Worm (Caenorhabditis elegans): ENCODE results near the gene H13N06.2.

H13N06.2 gene

DNA sequence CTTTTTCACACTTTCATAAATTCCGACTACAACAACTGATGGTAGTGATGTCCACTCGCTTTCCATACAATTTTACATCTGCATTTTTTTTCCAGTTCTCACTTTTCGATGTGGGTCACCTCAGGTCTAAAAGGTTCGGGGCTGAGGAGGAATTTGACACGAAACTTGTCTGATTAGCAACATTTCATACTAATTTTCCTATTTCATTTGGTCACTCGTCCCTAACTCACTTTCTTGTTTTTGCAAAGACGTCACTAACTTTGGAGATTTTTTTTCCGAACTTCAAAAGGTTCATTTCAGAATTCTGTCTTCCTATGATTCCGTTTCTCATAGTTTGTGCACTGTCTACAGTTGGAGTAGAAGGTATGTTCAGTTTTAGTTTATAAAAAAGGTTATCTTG, at the start of gene H13N06.2:
H13N06.2 (plus strand) TSS at position 301 of the 400 bp plus-strand sequence.
- no peak for TF ChIP-seq sptf-1 (tag; optimal IDR thresholded peaks at IDR 0.05)
- TF ChIP-seq mef-2 (tag; optimal IDR thresholded peaks at IDR 0.05) = no peak
- no peak for TF ChIP-seq jun-1 (tag; optimal IDR thresholded peaks at IDR 0.05)
- no peak for TF ChIP-seq lin-13 (GFP tag; optimal IDR thresholded peaks at IDR 0.05)
- no peak for TF ChIP-seq blmp-1 (tag; optimal IDR thresholded peaks at IDR 0.05)
- TF ChIP-seq lin-15B (tag; optimal IDR thresholded peaks at IDR 0.05) = no peak
- TF ChIP-seq sup-37 (GFP tag; optimal IDR thresholded peaks at IDR 0.05) = no peak
- no peak for TF ChIP-seq alr-1 (tag; optimal IDR thresholded peaks at IDR 0.05; ENCODE audit: borderline replicate concordance)
- no peak for TF ChIP-seq unc-86 (tag; optimal IDR thresholded peaks at IDR 0.05)
- TF ChIP-seq elt-2 (tag; optimal IDR thresholded peaks at IDR 0.05) = no peak
- no peak for TF ChIP-seq elt-3 (tag; optimal IDR thresholded peaks at IDR 0.05)
- TF ChIP-seq hlh-4 (tag; optimal IDR thresholded peaks at IDR 0.05) = no peak
- TF ChIP-seq egl-27 (tag; optimal IDR thresholded peaks at IDR 0.05) = no peak
- no peak for TF ChIP-seq unc-98 (GFP tag; IDR thresholded peaks at IDR 0.05)
- TF ChIP-seq nhr-20 (tag; optimal IDR thresholded peaks at IDR 0.05) = no peak

DNA sequence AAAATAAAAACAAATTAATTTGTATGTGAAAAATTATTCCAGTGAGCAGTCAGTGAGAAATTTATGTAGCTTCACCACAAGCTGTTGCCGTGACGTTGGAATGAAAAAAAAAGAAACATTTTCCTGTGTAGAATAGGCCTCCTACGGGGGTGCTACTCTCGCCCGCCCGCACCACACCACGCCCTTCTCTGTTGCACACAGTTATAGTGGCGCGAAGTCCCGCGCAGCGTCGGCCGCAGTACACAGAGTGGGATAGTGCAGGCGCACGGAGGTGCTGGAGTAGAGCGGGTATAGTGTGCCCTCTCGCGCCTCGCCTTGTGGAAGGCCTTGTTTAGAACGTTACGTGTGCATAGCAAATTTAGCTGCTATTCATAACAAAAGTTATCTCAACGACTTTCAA, 49.1 kb upstream of the H13N06.2 start:
- TF ChIP-seq lin-35 (GFP tag; optimal IDR thresholded peaks at IDR 0.05) (no peak), snpc-4 (tag; optimal IDR thresholded peaks at IDR 0.05) (peak; percentile 92)

ce11 chrX:15440744-15441685, 46.9 kb upstream of the H13N06.2 start, which contains the start of gene mocs-1:
TSS of gene mocs-1 (minus strand) at chrX:15440794.
- TF ChIP-seq F16B12.6 (tag; optimal IDR thresholded peaks at IDR 0.05) (peak; percentile 84), nhr-85 (tag) (peak; percentile 62), jun-1 (tag; optimal IDR thresholded peaks at IDR 0.05) (no peak), fkh-4 (tag; optimal IDR thresholded peaks at IDR 0.05; ENCODE audit: borderline replicate concordance) (no peak), tlp-1 (tag; optimal IDR thresholded peaks at IDR 0.05) (no peak), efl-1 (optimal IDR thresholded peaks at IDR 0.05) (no peak), efl-1 (GFP tag; optimal IDR thresholded peaks at IDR 0.05 in 1 of 2) (peak in 1 of 2 experiments; percentile 30), irx-1 (tag; optimal IDR thresholded peaks at IDR 0.05) (peak; percentile 18), ceh-88 (GFP tag; IDR thresholded peaks at IDR 0.05) (no peak), skn-1 (tag; optimal IDR thresholded peaks at IDR 0.05) (peak; percentile 87), grh-1 (GFP tag; IDR thresholded peaks at IDR 0.05) (peak; percentile 50), dpl-1 (GFP tag; optimal IDR thresholded peaks at IDR 0.05) (peak in 1 of 3 experiments; percentile 35), elt-2 (tag; optimal IDR thresholded peaks at IDR 0.05) (peak; percentile 66), nhr-71 (tag; optimal IDR thresholded peaks at IDR 0.05) (peak; percentile 30), elt-3 (tag; optimal IDR thresholded peaks at IDR 0.05) (peak in 1 of 6 experiments; percentile 42), lsy-2 (tag; optimal IDR thresholded peaks at IDR 0.05) (peak in 1 of 2 experiments; percentile 30), lin-14 (GFP tag; optimal IDR thresholded peaks at IDR 0.05) (peak; percentile 44), nhr-20 (tag; optimal IDR thresholded peaks at IDR 0.05) (peak; percentile 28), mep-1 (tag; optimal IDR thresholded peaks at IDR 0.05) (peak; percentile 5), unc-30 (tag; optimal IDR thresholded peaks at IDR 0.05) (no peak), pqm-1 (tag; optimal IDR thresholded peaks at IDR 0.05) (no peak), nhr-47 (tag; optimal IDR thresholded peaks at IDR 0.05) (peak; percentile 28), snu-23 (GFP tag; optimal IDR thresholded peaks at IDR 0.05) (peak; percentile 48)

- TF ChIP-seq fkh-4 (tag; optimal IDR thresholded peaks at IDR 0.05; ENCODE audit: borderline replicate concordance) (no peak), nhr-84 (tag; optimal IDR thresholded peaks at IDR 0.05) (no peak), nhr-28 (tag; optimal IDR thresholded peaks at IDR 0.05) (no peak), pqm-1 (tag; optimal IDR thresholded peaks at IDR 0.05) (no peak), zag-1 (tag; optimal IDR thresholded peaks at IDR 0.05) (no peak)
Measured at ce11 chrX:15441686-15442067, 46.2 kb upstream of the H13N06.2 start, which contains the start of gene nkat-3. TSS of gene nkat-3 (plus strand) at chrX:15441731.
